Fruit fly (Drosophila melanogaster) S2 (cell line): Measurements from ENCODE around the gene tefu.

Source experiments
- CG8478 ChIP-seq: fragments of >200 bp; optimal IDR thresholded peaks from 2 replicates; lab custom pipeline; 2018
- CTCF ChIP-seq, 2 experiments: fragments of >200 bp; optimal IDR thresholded peaks; 2 replicates each; lab custom pipeline; 2018

- TF ChIP-seq CG8478 (no peak), CTCF (optimal IDR thresholded peaks at IDR 0.05; lab: Kevin White, UChicago) (no peak)
These were observed 36.8 kb downstream of the tefu start for dm6 chr3R:15205223-15205622.
